Fruit fly (Drosophila melanogaster) whole organism, wandering third instar larva: Measurements from ENCODE around the gene alpha-Est10.

Experiments
- Abd-B ChIP-seq: fragments of >200 bp; optimal IDR thresholded peaks from 2 replicates; lab custom pipeline; 2017; ENCODE audit warnings: missing biosample characterization, missing genetic modification characterization
- CG32264 ChIP-seq: fragments of 200-800 bp; sonication (Bioruptor generic); optimal IDR thresholded peaks from 2 replicates; lab custom pipeline; 2016; ENCODE audit warnings: missing biosample characterization, missing genetic modification characterization
- CG9705 ChIP-seq: fragments of 200-800 bp; sonication (Bioruptor generic); optimal IDR thresholded peaks from 2 replicates; lab custom pipeline; 2018; ENCODE audit warnings: missing biosample characterization, mild to moderate bottlenecking, missing genetic modification characterization
- CrebA ChIP-seq: fragments of 200-800 bp; sonication (Bioruptor generic); optimal IDR thresholded peaks from 2 replicates; lab custom pipeline; 2016; ENCODE audit warnings: missing biosample characterization, mild to moderate bottlenecking, missing genetic modification characterization, borderline replicate concordance
- Dfd ChIP-seq: fragments of >200 bp; optimal IDR thresholded peaks from 2 replicates; lab custom pipeline; 2017; ENCODE audit warnings: missing biosample characterization, missing genetic modification characterization
- Dif ChIP-seq: fragments of 200-275, 200-300 bp; sonication (Bioruptor generic); optimal IDR thresholded peaks from 2 replicates; lab custom pipeline; 2018; ENCODE audit warnings: missing biosample characterization, missing genetic modification characterization; ENCODE audit not compliant: partially characterized antibody
- GATAd ChIP-seq: sonication (Bioruptor generic); optimal IDR thresholded peaks from 2 replicates; lab custom pipeline; 2016; ENCODE audit warnings: missing biosample characterization, missing genetic modification characterization
- HLH106 ChIP-seq: fragments of 200-800 bp; optimal IDR thresholded peaks from 3 replicates; lab custom pipeline; 2019; ENCODE audit warnings: missing biosample characterization, mild to moderate bottlenecking, missing genetic modification characterization, moderate library complexity
- Hnf4 ChIP-seq: fragments of 200-800 bp; sonication (Bioruptor generic); optimal IDR thresholded peaks from 2 replicates; lab custom pipeline; 2016; ENCODE audit warnings: missing biosample characterization, mild to moderate bottlenecking, missing genetic modification characterization
- Hr78 ChIP-seq: fragments of >200 bp; optimal IDR thresholded peaks from 2 replicates; lab custom pipeline; 2017; ENCODE audit warnings: missing biosample characterization, missing genetic modification characterization
- Hr83 ChIP-seq: fragments of 200-300 bp; sonication (Bioruptor generic); optimal IDR thresholded peaks from 2 replicates; lab custom pipeline; 2016; ENCODE audit warnings: missing biosample characterization, mild to moderate bottlenecking, missing genetic modification characterization, moderate library complexity; ENCODE audit not compliant: poor library complexity, severe bottlenecking
- Jra ChIP-seq: sonication (Bioruptor generic); optimal IDR thresholded peaks from 2 replicates; lab custom pipeline; 2016; ENCODE audit warnings: missing biosample characterization, missing genetic modification characterization
- Mio ChIP-seq: sonication (Bioruptor generic); optimal IDR thresholded peaks from 2 replicates; lab custom pipeline; 2016; ENCODE audit warnings: missing biosample characterization, missing genetic modification characterization
- Myc ChIP-seq: fragments of >200 bp; optimal IDR thresholded peaks from 2 replicates; lab custom pipeline; 2017
- N ChIP-seq: fragments of >200 bp; optimal IDR thresholded peaks from 2 replicates; lab custom pipeline; 2018; ENCODE audit warnings: missing biosample characterization, missing external identifiers, missing genetic modification characterization
- OdsH ChIP-seq: fragments of 200-800 bp; sonication (Bioruptor generic); optimal IDR thresholded peaks from 2 replicates; lab custom pipeline; 2016; ENCODE audit warnings: missing biosample characterization, mild to moderate bottlenecking, missing genetic modification characterization
- Rel ChIP-seq, 2 experiments: fragments of 200-800 bp; sonication (Bioruptor generic) in 1 of 2; optimal IDR thresholded peaks; 2 replicates in 1 of 2; 3 replicates in 1 of 2; lab custom pipeline; 2016 to 2019; ENCODE audit warnings: mild to moderate bottlenecking in 2 of 2, missing biosample characterization in 2 of 2, missing genetic modification characterization in 2 of 2, moderate library complexity in 1 of 2
- Sp1 ChIP-seq: fragments of 200-800 bp; sonication (Bioruptor generic); optimal IDR thresholded peaks from 3 replicates; lab custom pipeline; 2019; ENCODE audit warnings: missing biosample characterization, mild to moderate bottlenecking, missing genetic modification characterization, moderate library complexity
- Vsx2 ChIP-seq: fragments of 200-300, 225-300 bp; sonication (Bioruptor generic); optimal IDR thresholded peaks from 2 replicates; lab custom pipeline; 2018; ENCODE audit warnings: missing biosample characterization, missing genetic modification characterization; ENCODE audit not compliant: partially characterized antibody
- br ChIP-seq: fragments of 200-800 bp; sonication (Bioruptor generic); optimal IDR thresholded peaks from 2 replicates; lab custom pipeline; 2016; ENCODE audit warnings: missing biosample characterization, missing genetic modification characterization
- brk ChIP-seq: fragments of 200-800 bp; sonication (Bioruptor generic); optimal IDR thresholded peaks from 2 replicates; lab custom pipeline; 2016; ENCODE audit warnings: missing biosample characterization, mild to moderate bottlenecking, missing genetic modification characterization
- dl ChIP-seq, 2 experiments: fragments of 175-275, 200-275 bp in 1 of 2; fragments of 200-275 bp in 1 of 2; sonication (Bioruptor generic); optimal IDR thresholded peaks; lab custom pipeline; 2018; ENCODE audit warnings: mild to moderate bottlenecking in 2 of 2, missing biosample characterization in 2 of 2, missing genetic modification characterization in 2 of 2, moderate library complexity in 2 of 2; ENCODE audit not compliant: partially characterized antibody in 2 of 2, insufficient read depth in 1 of 2
- dmrt93B ChIP-seq: fragments of 200-800 bp; sonication (Bioruptor generic); optimal IDR thresholded peaks from 2 replicates; lab custom pipeline; 2018; ENCODE audit warnings: missing biosample characterization, mild to moderate bottlenecking, missing genetic modification characterization
- dsf ChIP-seq: sonication (Bioruptor generic); optimal IDR thresholded peaks from 2 replicates; lab custom pipeline; 2016; ENCODE audit warnings: missing biosample characterization, missing genetic modification characterization, borderline replicate concordance
- ey ChIP-seq: fragments of 200-800 bp; sonication (Bioruptor generic); optimal IDR thresholded peaks from 2 replicates; lab custom pipeline; 2016; ENCODE audit warnings: missing biosample characterization, missing genetic modification characterization
- foxo ChIP-seq, 2 experiments: fragments of 200-800 bp; sonication (Bioruptor generic); optimal IDR thresholded peaks; 2 replicates in 1 of 2; 3 replicates in 1 of 2; lab custom pipeline; 2016 to 2017; ENCODE audit warnings: missing biosample characterization in 2 of 2, missing genetic modification characterization in 2 of 2
- fru ChIP-seq: fragments of 200-800 bp; sonication (Bioruptor generic); optimal IDR thresholded peaks from 3 replicates; lab custom pipeline; 2016; ENCODE audit warnings: missing biosample characterization, mild to moderate bottlenecking, missing genetic modification characterization
- h ChIP-seq: fragments of 200-800 bp; sonication (Bioruptor generic); optimal IDR thresholded peaks from 3 replicates; lab custom pipeline; 2016; ENCODE audit warnings: missing biosample characterization, mild to moderate bottlenecking, missing genetic modification characterization
- jim ChIP-seq: fragments of 175-275, 200-325 bp; sonication (Bioruptor generic); optimal IDR thresholded peaks from 2 replicates; lab custom pipeline; 2016; ENCODE audit warnings: missing biosample characterization, mild to moderate bottlenecking, missing genetic modification characterization
- lola ChIP-seq: fragments of >200 bp; optimal IDR thresholded peaks from 2 replicates; lab custom pipeline; 2017; ENCODE audit warnings: missing biosample characterization, missing genetic modification characterization
- pan ChIP-seq: fragments of >200 bp; optimal IDR thresholded peaks from 2 replicates; lab custom pipeline; 2017
- psq ChIP-seq: fragments of 200-800 bp; sonication (Bioruptor generic); optimal IDR thresholded peaks from 3 replicates; lab custom pipeline; 2017; ENCODE audit warnings: missing biosample characterization, mild to moderate bottlenecking, missing genetic modification characterization, moderate library complexity
- rgr ChIP-seq: fragments of 200-800 bp; sonication (Bioruptor generic); optimal IDR thresholded peaks from 3 replicates; lab custom pipeline; 2016; ENCODE audit warnings: missing biosample characterization, mild to moderate bottlenecking, missing genetic modification characterization
- sage ChIP-seq: fragments of 200-800 bp; sonication (Bioruptor generic); optimal IDR thresholded peaks from 2 replicates; lab custom pipeline; 2016; ENCODE audit warnings: missing biosample characterization, mild to moderate bottlenecking, missing genetic modification characterization
- sv ChIP-seq: fragments of 200-800 bp; sonication (Bioruptor generic); optimal IDR thresholded peaks from 3 replicates; lab custom pipeline; 2016; ENCODE audit warnings: missing biosample characterization, missing genetic modification characterization
- tai ChIP-seq: sonication (Bioruptor generic); optimal IDR thresholded peaks from 2 replicates; lab custom pipeline; 2016; ENCODE audit warnings: missing biosample characterization, missing genetic modification characterization
- usp ChIP-seq: fragments of >200 bp; optimal IDR thresholded peaks from 2 replicates; lab custom pipeline; 2017; ENCODE audit warnings: missing biosample characterization, missing genetic modification characterization
- woc ChIP-seq: sonication (Bioruptor generic); optimal IDR thresholded peaks from 2 replicates; lab custom pipeline; 2016; ENCODE audit warnings: missing biosample characterization, mild to moderate bottlenecking, missing genetic modification characterization

alpha-Est10 gene

DNA sequence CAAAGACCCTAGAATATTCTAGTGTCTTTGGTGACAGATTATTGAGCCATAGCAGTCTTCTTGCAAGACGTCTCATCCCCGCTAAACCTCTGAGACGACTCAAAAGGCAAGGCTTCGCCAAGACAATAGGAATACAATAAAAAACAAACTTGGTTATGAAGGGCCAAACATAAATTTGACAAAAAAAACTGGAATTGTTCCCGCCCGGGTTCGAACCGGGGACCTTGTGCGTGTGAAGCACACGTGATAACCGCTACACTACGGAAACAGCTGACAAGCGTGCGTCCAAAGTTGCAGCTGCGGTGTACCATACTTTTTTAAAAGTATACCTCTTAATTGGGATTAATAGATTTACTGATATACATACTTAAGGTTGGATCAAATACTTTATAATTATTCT is 17.9 kb downstream of the alpha-Est10 start:
- TF ChIP-seq Rel (GFP tag; optimal IDR thresholded peaks at IDR 0.05; lab: Kevin White, UChicago) (no peak), Rel (tag; optimal IDR thresholded peaks at IDR 0.05; lab: Kevin White, UChicago) (peak; percentile 72), rgr (GFP tag; lab: Kevin White, UChicago) (no peak)

DNA sequence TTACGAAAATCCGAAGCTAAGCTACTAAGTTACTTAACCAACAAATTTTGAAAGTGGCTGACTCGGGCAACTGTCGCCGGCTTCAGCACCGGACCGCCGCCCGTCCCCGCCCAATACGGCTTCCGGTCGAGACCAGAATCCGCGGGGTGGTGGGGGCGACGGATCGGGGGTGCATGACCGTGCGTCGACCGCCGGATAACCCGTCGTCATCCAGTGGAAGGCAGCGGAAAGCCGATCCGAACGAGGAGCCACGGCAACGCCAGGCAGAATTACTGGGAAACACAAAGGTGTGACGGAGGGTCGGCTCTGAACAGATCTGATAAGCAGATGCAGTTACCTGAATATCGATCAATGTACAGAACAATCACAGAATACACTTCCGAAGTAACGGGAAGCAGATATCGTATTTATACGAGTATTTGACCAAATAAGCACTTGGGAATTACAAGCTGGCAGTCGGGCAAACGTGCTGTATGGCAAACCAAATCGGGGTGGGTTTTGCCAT is 19.0 kb downstream of the alpha-Est10 start:
- TF ChIP-seq N (no peak), Rel (GFP tag; optimal IDR thresholded peaks at IDR 0.05; lab: Kevin White, UChicago) (no peak), Rel (tag; optimal IDR thresholded peaks at IDR 0.05; lab: Kevin White, UChicago) (peak; percentile 97), Sp1 (GFP tag; lab: Kevin White, UChicago) (peak; percentile 83), Abd-B (GFP tag; lab: Kevin White, UChicago) (no peak), GATAd (GFP tag; lab: Kevin White, UChicago) (no peak), HLH106 (tag; lab: Kevin White, UChicago) (peak; percentile 65), usp (GFP tag; lab: Kevin White, UChicago) (no peak), Hnf4 (GFP tag; lab: Kevin White, UChicago) (peak; percentile 59), Mio (GFP tag; lab: Kevin White, UChicago) (no peak), h (peak; percentile 77), OdsH (peak; percentile 31), woc (GFP tag; lab: Kevin White, UChicago) (no peak), Jra (peak; percentile 6), psq (GFP tag; lab: Kevin White, UChicago) (peak; percentile 46), jim (peak; percentile 74), rgr (GFP tag; lab: Kevin White, UChicago) (peak; percentile 58), pan (lab: Kevin White, UChicago) (no peak), dmrt93B (peak; percentile 26), foxo (GFP tag; optimal IDR thresholded peaks at IDR 0.05; lab: Kevin White, UChicago) (peak in 1 of 2 experiments; percentile 62), Myc (lab: Kevin White, UChicago) (no peak), sv (GFP tag; lab: Kevin White, UChicago) (no peak), Dfd (GFP tag; lab: Kevin White, UChicago) (peak; percentile 54), tai (GFP tag; lab: Kevin White, UChicago) (no peak), CG32264 (no peak), br (GFP tag; lab: Kevin White, UChicago) (peak; percentile 82), Hr83 (GFP tag; lab: Kevin White, UChicago) (peak; percentile 82), ey (GFP tag; lab: Kevin White, UChicago) (peak; percentile 32), Dif (GFP tag; lab: Kevin White, UChicago) (peak; percentile 73), lola (no peak), fru (GFP tag; lab: Kevin White, UChicago) (peak; percentile 96), dl (GFP tag; optimal IDR thresholded peaks at IDR 0.05; lab: Kevin White, UChicago; ENCODE audit: insufficient read depth in 1 of 2, partially characterized antibody in 2 of 2) (peak; percentile 14 to 42), sage (no peak), CG9705 (GFP tag; lab: Kevin White, UChicago) (peak; percentile 89), brk (GFP tag; lab: Kevin White, UChicago) (no peak), CrebA (GFP tag; lab: Kevin White, UChicago) (peak; percentile 28), Vsx2 (GFP tag; lab: Kevin White, UChicago) (no peak), Hr78 (no peak), dsf (GFP tag; lab: Kevin White, UChicago) (no peak)
- TF ChIP-seq, all 38 proteins: peak for 21

DNA sequence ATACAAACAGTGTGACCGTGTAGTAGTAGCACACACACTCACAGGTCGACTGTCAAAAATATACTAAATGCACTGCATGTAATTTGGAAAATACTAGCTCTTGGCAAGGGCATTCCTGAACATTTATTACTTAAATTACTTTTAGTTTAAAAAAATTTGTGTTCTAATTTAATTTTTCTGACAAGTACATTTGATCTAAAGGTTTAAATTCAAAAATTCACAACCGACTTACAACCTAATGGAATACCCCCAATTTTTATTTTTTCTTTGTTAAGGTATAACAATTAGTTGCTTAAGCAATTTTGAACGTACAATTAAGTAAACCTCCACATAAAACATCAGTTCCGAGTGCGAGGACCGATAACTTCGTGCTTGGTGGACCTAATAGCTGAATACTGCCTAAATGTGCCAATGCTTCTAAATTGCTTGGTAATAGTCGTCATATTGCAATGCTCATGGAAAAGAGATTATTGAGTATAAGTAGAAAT is 19.8 kb downstream of the alpha-Est10 start, which contains the start of gene CG1142:
Gene CG1142 (minus strand): TSS at position 15 of the 488 bp plus-strand sequence.
- no peak for TF ChIP-seq pan (lab: Kevin White, UChicago)
- peak; percentile 96 for TF ChIP-seq sv (GFP tag; lab: Kevin White, UChicago)
- peak; percentile 98 for TF ChIP-seq rgr (GFP tag; lab: Kevin White, UChicago)
- TF ChIP-seq dl (GFP tag; optimal IDR thresholded peaks at IDR 0.05; lab: Kevin White, UChicago; ENCODE audit: insufficient read depth in 1 of 2, partially characterized antibody in 2 of 2) = no peak
- TF ChIP-seq Vsx2 (GFP tag; lab: Kevin White, UChicago) = no peak
- peak; percentile 88 for TF ChIP-seq Hr83 (GFP tag; lab: Kevin White, UChicago)
- peak; percentile 13 for TF ChIP-seq Rel (GFP tag; optimal IDR thresholded peaks at IDR 0.05; lab: Kevin White, UChicago)
- TF ChIP-seq Rel (tag; optimal IDR thresholded peaks at IDR 0.05; lab: Kevin White, UChicago) = peak; percentile 89
- peak; percentile 91 for TF ChIP-seq sage
- peak; percentile 95 for TF ChIP-seq br (GFP tag; lab: Kevin White, UChicago)
- TF ChIP-seq CG32264 = peak; percentile 89
- peak; percentile 96 for TF ChIP-seq fru (GFP tag; lab: Kevin White, UChicago)
- TF ChIP-seq psq (GFP tag; lab: Kevin White, UChicago) = peak; percentile 94
- TF ChIP-seq foxo (GFP tag; optimal IDR thresholded peaks at IDR 0.05; lab: Kevin White, UChicago) = peak; percentile 85 to 97
- TF ChIP-seq HLH106 (tag; lab: Kevin White, UChicago) = peak; percentile 99
- peak; percentile 58 for TF ChIP-seq Dfd (GFP tag; lab: Kevin White, UChicago)
- TF ChIP-seq CG9705 (GFP tag; lab: Kevin White, UChicago) = peak; percentile 96
- TF ChIP-seq lola = no peak
- TF ChIP-seq CrebA (GFP tag; lab: Kevin White, UChicago) = peak; percentile 82
- TF ChIP-seq woc (GFP tag; lab: Kevin White, UChicago) = peak; percentile 91
- peak; percentile 95 for TF ChIP-seq tai (GFP tag; lab: Kevin White, UChicago)
- TF ChIP-seq N = no peak
- TF ChIP-seq Mio (GFP tag; lab: Kevin White, UChicago) = peak; percentile 84
- TF ChIP-seq brk (GFP tag; lab: Kevin White, UChicago) = peak; percentile 93
- TF ChIP-seq GATAd (GFP tag; lab: Kevin White, UChicago) = peak; percentile 89
- TF ChIP-seq Hr78 = no peak
- no peak for TF ChIP-seq Myc (lab: Kevin White, UChicago)
- peak; percentile 99 for TF ChIP-seq Sp1 (GFP tag; lab: Kevin White, UChicago)
- no peak for TF ChIP-seq Dif (GFP tag; lab: Kevin White, UChicago)
- peak; percentile 96 for TF ChIP-seq h
- TF ChIP-seq Abd-B (GFP tag; lab: Kevin White, UChicago) = no peak
- TF ChIP-seq Hnf4 (GFP tag; lab: Kevin White, UChicago) = peak; percentile 96
- TF ChIP-seq ey (GFP tag; lab: Kevin White, UChicago) = peak; percentile 96
- TF ChIP-seq OdsH = peak; percentile 96
- TF ChIP-seq Jra = peak; percentile 92
